Fruit fly (Drosophila melanogaster): Measurements from ENCODE around the gene Snoo.

The Snoo gene

dm6 chr2L:8001694-8002627 is 18.0 kb upstream of the Snoo start:
- TF ChIP-seq CG17801 (GFP tag; optimal IDR thresholded peaks at IDR 0.05; ENCODE audit: partially characterized antibody): peak; percentile 32

- TF ChIP-seq CG17801 (GFP tag; optimal IDR thresholded peaks at IDR 0.05; ENCODE audit: partially characterized antibody): no peak
Observed at dm6 chr2L:8000578-8001040, 16.6 kb upstream of the Snoo start.

dm6 chr2L:7998655-7999054 is 14.7 kb upstream of the Snoo start, which contains the start of gene Sirup:
Gene Sirup, plus strand, starts transcription at chr2L:7998869.
- TF ChIP-seq CG17801 (GFP tag; optimal IDR thresholded peaks at IDR 0.05; ENCODE audit: partially characterized antibody): no peak

- no peak for TF ChIP-seq CG17801 (GFP tag; optimal IDR thresholded peaks at IDR 0.05; ENCODE audit: partially characterized antibody)
Observed at dm6 chr2L:7998080-7998457, 14.1 kb upstream of the Snoo start, which contains the start of gene CG7227. Gene CG7227, minus strand, starts transcription at chr2L:7998151.

dm6 chr2L:7997290-7998079 is 13.5 kb upstream of the Snoo start:
- no peak for TF ChIP-seq CG17801 (GFP tag; optimal IDR thresholded peaks at IDR 0.05; ENCODE audit: partially characterized antibody)

- TF ChIP-seq CG17801 (GFP tag; optimal IDR thresholded peaks at IDR 0.05; ENCODE audit: partially characterized antibody): peak; percentile 83
Observed at dm6 chr2L:7993984-7994854, 10.2 kb upstream of the Snoo start, which contains the start of gene pes. Gene pes, minus strand, starts transcription at chr2L:7994184.

- no peak for TF ChIP-seq CG17801 (GFP tag; optimal IDR thresholded peaks at IDR 0.05; ENCODE audit: partially characterized antibody)
Observed at dm6 chr2L:7993062-7993685, 9.2 kb upstream of the Snoo start.

- no peak for TF ChIP-seq CG17801 (GFP tag; optimal IDR thresholded peaks at IDR 0.05; ENCODE audit: partially characterized antibody)
Observed at dm6 chr2L:7992654-7993053, 8.7 kb upstream of the Snoo start.

dm6 chr2L:7991951-7992350 is 8.0 kb upstream of the Snoo start:
- peak; percentile 34 for TF ChIP-seq CG17801 (GFP tag; optimal IDR thresholded peaks at IDR 0.05; ENCODE audit: partially characterized antibody)

dm6 chr2L:7991391-7991876 is 7.4 kb upstream of the Snoo start:
- no peak for TF ChIP-seq CG17801 (GFP tag; optimal IDR thresholded peaks at IDR 0.05; ENCODE audit: partially characterized antibody)

dm6 chr2L:7990720-7991119 is 6.7 kb upstream of the Snoo start:
- no peak for TF ChIP-seq CG17801 (GFP tag; optimal IDR thresholded peaks at IDR 0.05; ENCODE audit: partially characterized antibody)

- no peak for TF ChIP-seq CG17801 (GFP tag; optimal IDR thresholded peaks at IDR 0.05; ENCODE audit: partially characterized antibody)
Observed at dm6 chr2L:7989868-7990267, 5.9 kb upstream of the Snoo start.

- no peak for TF ChIP-seq CG17801 (GFP tag; optimal IDR thresholded peaks at IDR 0.05; ENCODE audit: partially characterized antibody)
Observed at dm6 chr2L:7986210-7986609, 2.2 kb upstream of the Snoo start.

- TF ChIP-seq CG17801 (GFP tag; optimal IDR thresholded peaks at IDR 0.05; ENCODE audit: partially characterized antibody): peak; percentile 36
Observed at dm6 chr2L:7984889-7985514, 1.0 kb upstream of the Snoo start.

All from ovary, adult (tissue).